Worm (Caenorhabditis elegans) whole organism, L4/young adult: Measurements from ENCODE around the gene nhr-176.
"Not testable (repeated sequence)": the region's sequence is repeated elsewhere in the genome, so short reads cannot be mapped to it uniquely, and the experiment has no call there.

Experiments used
- W03F9.2 ChIP-seq: fragments of 150-350 bp; optimal IDR thresholded peaks from 2 replicates; lab custom pipeline; 2014; ENCODE audit warnings: missing biosample characterization, missing genetic modification characterization
- dao-5 ChIP-seq: sonication (generic microtip); optimal IDR thresholded peaks from 2 replicates; lab custom pipeline; 2016; ENCODE audit warnings: missing genotype, missing genetic modification characterization, moderate library complexity, missing compliant biosample characterization
- him-1 ChIP-seq: sonication (generic microtip); optimal IDR thresholded peaks from 2 replicates; lab custom pipeline; 2016; ENCODE audit warnings: missing genotype, missing genetic modification reagents, missing genetic modification characterization, missing compliant biosample characterization

The nhr-176 gene

ce11 chrV:16071167-16071566, at the start of gene nhr-176:
TSS of gene nhr-176 (plus strand) at chrV:16071325.
- no peak for TF ChIP-seq dao-5 (tag; lab: Kevin White, UChicago)
- no peak for TF ChIP-seq him-1 (tag; lab: Kevin White, UChicago)
- no peak for TF ChIP-seq W03F9.2 (tag; lab: Kevin White, UChicago)

- TF ChIP-seq dao-5 (tag; lab: Kevin White, UChicago): no peak
- no peak for TF ChIP-seq him-1 (tag; lab: Kevin White, UChicago)
- TF ChIP-seq W03F9.2 (tag; lab: Kevin White, UChicago): no peak
Measured at ce11 chrV:16022600-16022999, 48.5 kb upstream of the nhr-176 start.

- no peak for TF ChIP-seq dao-5 (tag; lab: Kevin White, UChicago)
- no peak for TF ChIP-seq W03F9.2 (tag; lab: Kevin White, UChicago)
- no peak for TF ChIP-seq him-1 (tag; lab: Kevin White, UChicago)
Measured at ce11 chrV:16023051-16023450, 48.1 kb upstream of the nhr-176 start, which contains the start of gene cwc-15. TSS of gene cwc-15 (plus strand) at chrV:16023351.

- TF ChIP-seq W03F9.2 (tag; lab: Kevin White, UChicago) (no peak), dao-5 (tag; lab: Kevin White, UChicago) (no peak), him-1 (tag; lab: Kevin White, UChicago) (no peak)
Measured at ce11 chrV:16023559-16023958, 47.6 kb upstream of the nhr-176 start.

- no peak for TF ChIP-seq dao-5 (tag; lab: Kevin White, UChicago)
- TF ChIP-seq him-1 (tag; lab: Kevin White, UChicago): no peak
- TF ChIP-seq W03F9.2 (tag; lab: Kevin White, UChicago): no peak
Measured at ce11 chrV:16024300-16024699, 46.8 kb upstream of the nhr-176 start, which contains the start of gene T10C6.6. TSS of gene T10C6.6 (plus strand) at chrV:16024326.

ce11 chrV:16024917-16025316, 46.2 kb upstream of the nhr-176 start:
- TF ChIP-seq him-1 (tag; lab: Kevin White, UChicago): no peak
- no peak for TF ChIP-seq W03F9.2 (tag; lab: Kevin White, UChicago)
- TF ChIP-seq dao-5 (tag; lab: Kevin White, UChicago): no peak

ce11 chrV:16029237-16029636, 41.9 kb upstream of the nhr-176 start:
- TF ChIP-seq dao-5 (tag; lab: Kevin White, UChicago) (no peak), him-1 (tag; lab: Kevin White, UChicago) (no peak), W03F9.2 (tag; lab: Kevin White, UChicago) (no peak)

- TF ChIP-seq W03F9.2 (tag; lab: Kevin White, UChicago): no peak
- no peak for TF ChIP-seq dao-5 (tag; lab: Kevin White, UChicago)
- TF ChIP-seq him-1 (tag; lab: Kevin White, UChicago): no peak
Measured at ce11 chrV:16031571-16031970, 39.6 kb upstream of the nhr-176 start, which contains the start of gene T10C6.7. TSS of gene T10C6.7 (minus strand) at chrV:16031713.

ce11 chrV:16032761-16033160, 38.4 kb upstream of the nhr-176 start, which contains the start of gene T10C6.16:
TSS of gene T10C6.16 (minus strand) at chrV:16033005.
- no peak for TF ChIP-seq W03F9.2 (tag; lab: Kevin White, UChicago)
- TF ChIP-seq dao-5 (tag; lab: Kevin White, UChicago): no peak
- no peak for TF ChIP-seq him-1 (tag; lab: Kevin White, UChicago)

- TF ChIP-seq W03F9.2 (tag; lab: Kevin White, UChicago): no peak
- no peak for TF ChIP-seq dao-5 (tag; lab: Kevin White, UChicago)
- TF ChIP-seq him-1 (tag; lab: Kevin White, UChicago): no peak
Measured at ce11 chrV:16033491-16033890, 37.6 kb upstream of the nhr-176 start.

ce11 chrV:16036166-16036565, 35.0 kb upstream of the nhr-176 start, which contains the start of gene T10C6.10:
TSS of gene T10C6.10 (plus strand) at chrV:16036413.
- no peak for TF ChIP-seq him-1 (tag; lab: Kevin White, UChicago)
- no peak for TF ChIP-seq dao-5 (tag; lab: Kevin White, UChicago)
- no peak for TF ChIP-seq W03F9.2 (tag; lab: Kevin White, UChicago)

- TF ChIP-seq W03F9.2, him-1, dao-5 (tag; lab: Kevin White, UChicago): not testable (repeated sequence)
Measured at ce11 chrV:16040140-16040827, 30.8 kb upstream of the nhr-176 start, which contains the start of the genes his-4 and his-3. TSS of gene his-4 (minus strand) at chrV:16040515. TSS of gene his-3 (plus strand) at chrV:16040808.

- TF ChIP-seq W03F9.2 (tag; lab: Kevin White, UChicago) (no peak), dao-5 (tag; lab: Kevin White, UChicago) (no peak)
Measured at ce11 chrV:16041412-16041811, 29.7 kb upstream of the nhr-176 start.
